Fruit fly (Drosophila melanogaster) whole organism, embryonic: ENCODE results near the gene CG34057.

ENCODE experiments used
- BEAF-32 ChIP-seq: fragments of 200-800 bp; sonication (Bioruptor generic); optimal IDR thresholded peaks from 3 replicates; lab custom pipeline; 2017; ENCODE audit warnings: missing biosample characterization, missing genetic modification characterization, mild to moderate bottlenecking, moderate library complexity, missing genetic modification reagents
- BtbVII ChIP-seq: fragments of 200-800 bp; sonication (Bioruptor generic); optimal IDR thresholded peaks from 3 replicates; lab custom pipeline; 2017; ENCODE audit warnings: missing biosample characterization, mild to moderate bottlenecking, missing genetic modification characterization
- Bteb2 ChIP-seq: fragments of 200-800 bp; sonication (Bioruptor generic); optimal IDR thresholded peaks from 2 replicates; lab custom pipeline; 2016; ENCODE audit warnings: missing biosample characterization, missing genetic modification characterization
- CG10366 ChIP-seq: fragments of 200-800 bp; sonication (Bioruptor generic); IDR thresholded peaks from 2 replicates; pipeline ENCODE4 v1.3.6; 2022; ENCODE audit warnings: missing biosample characterization, missing genetic modification characterization
- CG11093 ChIP-seq: fragments of 200-800 bp; sonication (Bioruptor generic); IDR thresholded peaks from 3 replicates; pipeline ENCODE4 v1.3.6; 2022; ENCODE audit warnings: missing biosample characterization, missing genetic modification characterization
- CG13424 ChIP-seq: fragments of 200-800 bp; sonication (Bioruptor generic); optimal IDR thresholded peaks from 2 replicates; lab custom pipeline; 2019; ENCODE audit warnings: missing biosample characterization, mild to moderate bottlenecking, missing genetic modification characterization, moderate library complexity
- CG13624 ChIP-seq: fragments of 200-800 bp; sonication (Bioruptor generic); optimal IDR thresholded peaks from 2 replicates; lab custom pipeline; 2016; ENCODE audit warnings: missing biosample characterization, missing genetic modification characterization
- CG13894 ChIP-seq: fragments of 200-800 bp; sonication (Bioruptor generic); optimal IDR thresholded peaks from 3 replicates; lab custom pipeline; 2018; ENCODE audit warnings: missing biosample characterization, mild to moderate bottlenecking, missing genetic modification characterization, moderate library complexity
- CG14441 ChIP-seq: fragments of 200-800 bp; sonication (Bioruptor generic); IDR thresholded peaks from 2 replicates; pipeline ENCODE4 v1.3.6; 2022; ENCODE audit warnings: missing biosample characterization, missing genetic modification characterization
- CG14860 ChIP-seq: fragments of 200-800 bp; sonication (Bioruptor generic); IDR thresholded peaks from 3 replicates; pipeline ENCODE4 v1.3.6; 2022; ENCODE audit warnings: missing biosample characterization, missing genetic modification characterization; ENCODE audit not compliant: partially characterized antibody
- CG15601 ChIP-seq: fragments of 200-800 bp; sonication (Bioruptor generic); optimal IDR thresholded peaks from 3 replicates; lab custom pipeline; 2019; ENCODE audit warnings: missing biosample characterization, mild to moderate bottlenecking, missing genetic modification characterization, moderate library complexity
- CG1603 ChIP-seq: fragments of 200-800 bp; sonication (Bioruptor generic); optimal IDR thresholded peaks from 2 replicates; lab custom pipeline; 2019; ENCODE audit warnings: missing biosample characterization, mild to moderate bottlenecking, missing genetic modification characterization, moderate library complexity
- CG16815 ChIP-seq: fragments of 200-800 bp; sonication (Bioruptor generic); optimal IDR thresholded peaks from 3 replicates; lab custom pipeline; 2017; ENCODE audit warnings: missing biosample characterization, mild to moderate bottlenecking, missing genetic modification characterization
- CG17612 ChIP-seq: fragments of 200-800 bp; sonication (Bioruptor generic); IDR thresholded peaks from 2 replicates; pipeline ENCODE4 v1.3.6; 2022; ENCODE audit warnings: missing biosample characterization, missing genetic modification characterization
- CG17912 ChIP-seq: fragments of 200-800 bp; sonication (Bioruptor generic); optimal IDR thresholded peaks from 2 replicates; lab custom pipeline; 2018; ENCODE audit warnings: missing biosample characterization, mild to moderate bottlenecking, missing genetic modification characterization
- CG18262 ChIP-seq: fragments of 200-800 bp; optimal IDR thresholded peaks from 3 replicates; lab custom pipeline; 2019; ENCODE audit warnings: missing biosample characterization, mild to moderate bottlenecking, missing genetic modification characterization, moderate library complexity
- CG2875 ChIP-seq: fragments of 200-800 bp; sonication (Bioruptor generic); optimal IDR thresholded peaks from 2 replicates; lab custom pipeline; 2017; ENCODE audit warnings: missing biosample characterization, mild to moderate bottlenecking, missing genetic modification characterization, missing genetic modification reagents
- CG3065 ChIP-seq: fragments of 200-800 bp; sonication (Bioruptor generic); optimal IDR thresholded peaks from 2 replicates; lab custom pipeline; 2016; ENCODE audit warnings: missing biosample characterization, missing genetic modification characterization
- CG31441 ChIP-seq: fragments of 200-800 bp; sonication (Bioruptor generic); IDR thresholded peaks from 2 replicates; pipeline ENCODE4 v1.3.6; 2022; ENCODE audit warnings: missing biosample characterization, missing genetic modification characterization
- CG32532 ChIP-seq: fragments of 200-800 bp; sonication (Bioruptor generic); IDR thresholded peaks from 2 replicates; pipeline ENCODE4 v1.3.6; 2022; ENCODE audit warnings: missing biosample characterization, missing genetic modification characterization
- CG34376 ChIP-seq: fragments of 200-800 bp; sonication (Bioruptor generic); optimal IDR thresholded peaks from 2 replicates; lab custom pipeline; 2018; ENCODE audit warnings: missing biosample characterization, mild to moderate bottlenecking, missing genetic modification characterization
- CG34422 ChIP-seq: fragments of 200-800 bp; sonication (Bioruptor generic); IDR thresholded peaks from 3 replicates; pipeline ENCODE4 v1.3.6; 2022; ENCODE audit warnings: missing biosample characterization, missing genetic modification characterization
- CG4328 ChIP-seq: fragments of 200-800 bp; sonication (Bioruptor generic); optimal IDR thresholded peaks from 3 replicates; lab custom pipeline; 2017; ENCODE audit warnings: missing biosample characterization, missing genetic modification reagents, missing genetic modification characterization
- CG4360 ChIP-seq: fragments of 200-800 bp; sonication (Bioruptor generic); IDR thresholded peaks from 2 replicates; pipeline ENCODE4 v1.3.6; 2022; ENCODE audit warnings: missing biosample characterization, missing genetic modification characterization
- CG43689 ChIP-seq: fragments of 200-800 bp; sonication (Bioruptor generic); IDR thresholded peaks from 2 replicates; pipeline ENCODE4 v1.3.6; 2022; ENCODE audit warnings: missing biosample characterization, missing genetic modification characterization
- CG5245 ChIP-seq: fragments of 200-800 bp; sonication (Bioruptor generic); optimal IDR thresholded peaks from 3 replicates; lab custom pipeline; 2016; ENCODE audit warnings: missing biosample characterization, missing genetic modification characterization
- CG6254 ChIP-seq: fragments of 200-800 bp; sonication (Bioruptor generic); optimal IDR thresholded peaks from 3 replicates; lab custom pipeline; 2017; ENCODE audit warnings: mild to moderate bottlenecking, missing biosample characterization, missing genetic modification reagents, missing genetic modification characterization
- CG7357 ChIP-seq: fragments of 200-800 bp; sonication (Bioruptor generic); IDR thresholded peaks from 3 replicates; pipeline ENCODE4 v1.3.6; 2022; ENCODE audit warnings: missing biosample characterization, missing genetic modification characterization
- CG9797 ChIP-seq: fragments of 200-800 bp; sonication (Bioruptor generic); optimal IDR thresholded peaks from 3 replicates; lab custom pipeline; 2018; ENCODE audit warnings: missing biosample characterization, mild to moderate bottlenecking, missing genetic modification characterization
- CoRest ChIP-seq: fragments of 200-800 bp; sonication (Bioruptor generic); optimal IDR thresholded peaks from 3 replicates; lab custom pipeline; 2018; ENCODE audit warnings: missing biosample characterization, mild to moderate bottlenecking, missing genetic modification characterization, moderate library complexity
- Drgx ChIP-seq: fragments of 200-800 bp; sonication (Bioruptor generic); IDR thresholded peaks from 2 replicates; pipeline ENCODE4 v1.3.6; 2022; ENCODE audit warnings: missing biosample characterization, missing genetic modification characterization
- Eip74EF ChIP-seq, 2 experiments: fragments of 200-800 bp in 1 of 2; fragments of >200 bp in 1 of 2; sonication (Bioruptor generic) in 1 of 2; optimal IDR thresholded peaks; 2 replicates each; lab custom pipeline; 2017 to 2019; ENCODE audit warnings: missing biosample characterization in 2 of 2, missing genetic modification characterization in 2 of 2, mild to moderate bottlenecking in 1 of 2, moderate library complexity in 1 of 2
- Hr78 ChIP-seq, 2 experiments: fragments of 200-800 bp in 1 of 2; fragments of >200 bp in 1 of 2; sonication (Bioruptor generic) in 1 of 2; optimal IDR thresholded peaks; 2 replicates each; lab custom pipeline; 2017 to 2019; ENCODE audit warnings: missing biosample characterization in 2 of 2, missing genetic modification characterization in 2 of 2, mild to moderate bottlenecking in 1 of 2, moderate library complexity in 1 of 2
- Kr ChIP-seq: fragments of 200-800 bp; sonication (Bioruptor generic); optimal IDR thresholded peaks from 2 replicates; lab custom pipeline; 2017; ENCODE audit warnings: missing biosample characterization, mild to moderate bottlenecking, missing genetic modification characterization
- Oaz ChIP-seq: fragments of 200-800 bp; sonication (Bioruptor generic); IDR thresholded peaks from 2 replicates; pipeline ENCODE4 v1.3.6; 2022; ENCODE audit warnings: missing biosample characterization, missing genetic modification characterization
- Poxn ChIP-seq: fragments of 200-800 bp; sonication (Bioruptor generic); IDR thresholded peaks from 2 replicates; pipeline ENCODE4 v1.3.6; 2022; ENCODE audit warnings: missing biosample characterization, missing genetic modification characterization
- Side ChIP-seq: fragments of 200-800 bp; sonication (Bioruptor generic); optimal IDR thresholded peaks from 2 replicates; lab custom pipeline; 2016; ENCODE audit warnings: missing biosample characterization, missing genetic modification characterization
- Tbp ChIP-seq: fragments of >200 bp; optimal IDR thresholded peaks from 2 replicates; lab custom pipeline; 2018; ENCODE audit warnings: missing biosample characterization, missing genetic modification characterization
- Usf ChIP-seq: fragments of 200-800 bp; sonication (Bioruptor generic); optimal IDR thresholded peaks from 2 replicates; lab custom pipeline; 2017; ENCODE audit warnings: missing genotype, missing biosample characterization, missing genetic modification characterization
- ap ChIP-seq: fragments of 200-800 bp; sonication (Bioruptor generic); IDR thresholded peaks from 2 replicates; pipeline ENCODE4 v1.3.6; 2022; ENCODE audit warnings: missing biosample characterization, missing genetic modification characterization
- ara ChIP-seq: fragments of 200-800 bp; sonication (Bioruptor generic); IDR thresholded peaks from 2 replicates; pipeline ENCODE4 v1.3.6; 2022; ENCODE audit warnings: missing biosample characterization, missing genetic modification characterization
- bcd ChIP-seq: fragments of 200-800 bp; sonication (Bioruptor generic); optimal IDR thresholded peaks from 2 replicates; lab custom pipeline; 2017; ENCODE audit warnings: missing biosample characterization, mild to moderate bottlenecking, missing genetic modification characterization
- dimm ChIP-seq: fragments of 200-800 bp; sonication (Bioruptor generic); IDR thresholded peaks from 2 replicates; pipeline ENCODE4 v1.3.6; 2022; ENCODE audit warnings: missing biosample characterization, missing genetic modification characterization
- en ChIP-seq: fragments of 200-800 bp; sonication (Bioruptor generic); optimal IDR thresholded peaks from 2 replicates; lab custom pipeline; 2016; ENCODE audit warnings: missing biosample characterization, missing genetic modification characterization
- her ChIP-seq: fragments of 200-800 bp; sonication (Bioruptor generic); optimal IDR thresholded peaks from 2 replicates; lab custom pipeline; 2016; ENCODE audit warnings: missing biosample characterization, missing genetic modification characterization
- kah ChIP-seq: fragments of 200-800 bp; sonication (Bioruptor generic); optimal IDR thresholded peaks from 2 replicates; lab custom pipeline; 2018; ENCODE audit warnings: missing biosample characterization, mild to moderate bottlenecking, missing genetic modification characterization
- lbe ChIP-seq: fragments of 200-800 bp; sonication (Bioruptor generic); optimal IDR thresholded peaks from 2 replicates; lab custom pipeline; 2016; ENCODE audit warnings: missing biosample characterization, mild to moderate bottlenecking, missing genetic modification characterization
- mirr ChIP-seq: fragments of 200-800 bp; sonication (Bioruptor generic); optimal IDR thresholded peaks from 3 replicates; lab custom pipeline; 2018; ENCODE audit warnings: missing biosample characterization, mild to moderate bottlenecking, missing genetic modification characterization
- pfk ChIP-seq: fragments of 200-800 bp; sonication (Bioruptor generic); optimal IDR thresholded peaks from 2 replicates; lab custom pipeline; 2018; ENCODE audit warnings: missing biosample characterization, mild to moderate bottlenecking, missing genetic modification characterization, moderate library complexity
- pros ChIP-seq: fragments of 200-800 bp; sonication (Bioruptor generic); optimal IDR thresholded peaks from 3 replicates; lab custom pipeline; 2019; ENCODE audit warnings: missing biosample characterization, mild to moderate bottlenecking, missing genetic modification characterization, moderate library complexity
- ro ChIP-seq: fragments of 200-800 bp; sonication (Bioruptor generic); IDR thresholded peaks from 2 replicates; pipeline ENCODE4 v1.3.6; 2022; ENCODE audit warnings: missing biosample characterization, missing genetic modification characterization
- slp2 ChIP-seq: fragments of 200-800 bp; sonication (Bioruptor generic); optimal IDR thresholded peaks from 2 replicates; lab custom pipeline; 2016; ENCODE audit warnings: missing biosample characterization, missing genetic modification characterization

The CG34057 gene

dm6 chr3L:917225-917624, 20.0 kb downstream of the CG34057 start (continued):
- no peak for TF ChIP-seq Oaz (GFP tag; lab: Robert Waterston, UW)
- TF ChIP-seq ap (GFP tag; lab: Robert Waterston, UW): no peak
- no peak for TF ChIP-seq pfk (GFP tag; lab: Kevin White, UChicago)
- no peak for TF ChIP-seq CG4360
- TF ChIP-seq Poxn (GFP tag; lab: Robert Waterston, UW): no peak
- peak; percentile 37; the same call in 1 of the 2 replicates for TF ChIP-seq CG31441 (GFP tag; lab: Robert Waterston, UW)
- no peak for TF ChIP-seq Usf
- TF ChIP-seq ro: no peak
- TF ChIP-seq Side (GFP tag; lab: Kevin White, UChicago): no peak
- no peak for TF ChIP-seq Eip74EF (GFP tag; optimal IDR thresholded peaks at IDR 0.05; lab: Kevin White, UChicago)
- TF ChIP-seq CG17612: no peak
- no peak for TF ChIP-seq CG34376
- TF ChIP-seq CG2875 (GFP tag; lab: Kevin White, UChicago): no peak
- no peak for TF ChIP-seq Hr78 (GFP tag; optimal IDR thresholded peaks at IDR 0.05; lab: Kevin White, UChicago)
- TF ChIP-seq Tbp (GFP tag; lab: Kevin White, UChicago): no peak
- no peak for TF ChIP-seq slp2 (GFP tag; lab: Kevin White, UChicago)
- no peak for TF ChIP-seq CG7357
- peak; percentile 42 for TF ChIP-seq CG13424 (tag; lab: Kevin White, UChicago)
- TF ChIP-seq CoRest (tag; lab: Kevin White, UChicago): peak; percentile 29
- peak; percentile 38 for TF ChIP-seq CG18262 (tag; lab: Kevin White, UChicago)
- no peak for TF ChIP-seq CG6254 (GFP tag; lab: Kevin White, UChicago)
- no peak for TF ChIP-seq CG13624 (GFP tag; lab: Kevin White, UChicago)
- no peak for TF ChIP-seq Drgx
- TF ChIP-seq CG10366 (GFP tag; lab: Robert Waterston, UW): peak; percentile 13; the same call in 1 of the 2 replicates
- TF ChIP-seq bcd: peak; percentile 17
- no peak for TF ChIP-seq ara
- TF ChIP-seq Bteb2 (GFP tag; lab: Kevin White, UChicago): no peak
- TF ChIP-seq CG11093: no peak
- TF ChIP-seq lbe: no peak
- TF ChIP-seq CG17912 (GFP tag; lab: Kevin White, UChicago): no peak
- TF ChIP-seq CG15601 (tag; lab: Kevin White, UChicago): no peak
- TF ChIP-seq CG34422 (GFP tag; lab: Robert Waterston, UW): no peak
- no peak for TF ChIP-seq CG9797 (GFP tag; lab: Kevin White, UChicago)
- TF ChIP-seq CG32532 (GFP tag; lab: Robert Waterston, UW): peak; percentile 52; the same call in 1 of the 2 replicates
- TF ChIP-seq her (GFP tag; lab: Kevin White, UChicago): no peak
- no peak for TF ChIP-seq kah
- peak; percentile 17 for TF ChIP-seq CG13894 (tag; lab: Kevin White, UChicago)
- TF ChIP-seq dimm (GFP tag; lab: Robert Waterston, UW): no peak
- TF ChIP-seq CG4328 (GFP tag; lab: Kevin White, UChicago): no peak
- TF ChIP-seq en (GFP tag; lab: Kevin White, UChicago): no peak
- TF ChIP-seq BEAF-32 (GFP tag; lab: Kevin White, UChicago): no peak
- TF ChIP-seq CG14860: no peak
- no peak for TF ChIP-seq pros
- no peak for TF ChIP-seq CG16815 (GFP tag; lab: Kevin White, UChicago)
- TF ChIP-seq CG3065 (GFP tag; lab: Kevin White, UChicago): no peak
- no peak for TF ChIP-seq CG43689
- TF ChIP-seq CG5245 (GFP tag; lab: Kevin White, UChicago): no peak
- no peak for TF ChIP-seq mirr (GFP tag; lab: Kevin White, UChicago)
- TF ChIP-seq BtbVII (GFP tag; lab: Kevin White, UChicago): no peak
- TF ChIP-seq CG14441 (GFP tag; lab: Robert Waterston, UW): peak; percentile 44
- TF ChIP-seq CG1603 (tag; lab: Kevin White, UChicago): no peak
- TF ChIP-seq Kr (GFP tag; lab: Kevin White, UChicago): no peak
